Worm (Caenorhabditis elegans) whole organism, L3 larva: ENCODE measurements around the gene coq-2.
A peak's percentile ranks its signal among the peaks of the same experiment; 100 is the strongest.

Source experiments
- R02D3.7 ChIP-seq: fragments of 150-350 bp; optimal IDR thresholded peaks from 2 replicates; lab custom pipeline; 2014; ENCODE audit warnings: missing biosample characterization, missing genetic modification characterization
- aly-2 ChIP-seq: fragments of 150-350 bp; optimal IDR thresholded peaks from 2 replicates; lab custom pipeline; 2014; ENCODE audit warnings: missing biosample characterization, missing genetic modification characterization
- ama-1 ChIP-seq: fragments of 150-350 bp; optimal IDR thresholded peaks from 2 replicates; lab custom pipeline; 2018
- ceh-16 ChIP-seq: sonication (generic microtip); optimal IDR thresholded peaks from 2 replicates; lab custom pipeline; 2017; ENCODE audit warnings: missing biosample characterization, missing genetic modification characterization
- ceh-28 ChIP-seq: fragments of 150-350 bp; optimal IDR thresholded peaks from 2 replicates; lab custom pipeline; 2014; ENCODE audit warnings: missing biosample characterization, missing genetic modification reagents, missing genetic modification characterization
- ceh-82 ChIP-seq: fragments of 150-350 bp; optimal IDR thresholded peaks from 2 replicates; lab custom pipeline; 2014; ENCODE audit warnings: missing biosample characterization, missing genetic modification characterization
- ceh-9 ChIP-seq: sonication (generic microtip); optimal IDR thresholded peaks from 2 replicates; lab custom pipeline; 2018; ENCODE audit warnings: missing biosample characterization, missing genetic modification characterization
- egl-27 ChIP-seq: sonication (generic microtip); optimal IDR thresholded peaks from 4 replicates; lab custom pipeline; 2017; ENCODE audit warnings: missing biosample characterization, missing genetic modification reagents, missing genetic modification characterization
- egl-5 ChIP-seq: fragments of 150-350 bp; optimal IDR thresholded peaks from 2 replicates; lab custom pipeline; 2017; ENCODE audit warnings: missing biosample characterization, missing genetic modification reagents, missing genetic modification characterization, inconsistent platforms
- elt-1 ChIP-seq: fragments of 150-350 bp; optimal IDR thresholded peaks from 2 replicates; lab custom pipeline; 2014; ENCODE audit warnings: missing biosample characterization, missing genetic modification characterization
- elt-2 ChIP-seq: sonication (generic microtip); optimal IDR thresholded peaks from 2 replicates; lab custom pipeline; 2016; ENCODE audit warnings: missing genetic modification reagents, mild to moderate bottlenecking, missing genetic modification characterization, missing compliant biosample characterization
- elt-3 ChIP-seq, 3 experiments: fragments of 150-350 bp in 1 of 3; sonication (generic microtip) in 2 of 3; optimal IDR thresholded peaks; 2 replicates in 2 of 3; 4 replicates in 1 of 3; lab custom pipeline; 2014 to 2017; ENCODE audit warnings: missing biosample characterization in 3 of 3, missing genetic modification characterization in 3 of 3
- eor-1 ChIP-seq, 2 experiments: fragments of 150-350 bp; optimal IDR thresholded peaks; 2 replicates each; lab custom pipeline; 2014 to 2018; ENCODE audit warnings: missing biosample characterization in 2 of 2, missing genetic modification characterization in 2 of 2
- fkh-10 ChIP-seq: sonication (generic microtip); optimal IDR thresholded peaks from 2 replicates; lab custom pipeline; 2017; ENCODE audit warnings: missing biosample characterization, missing genetic modification reagents, missing genetic modification characterization
- fkh-2 ChIP-seq: fragments of 150-350 bp; optimal IDR thresholded peaks from 2 replicates; lab custom pipeline; 2014; ENCODE audit warnings: missing biosample characterization, missing genetic modification reagents, missing genetic modification characterization
- hmg-11 ChIP-seq: sonication (generic microtip); optimal IDR thresholded peaks from 2 replicates; lab custom pipeline; 2016; ENCODE audit warnings: missing genetic modification characterization, missing compliant biosample characterization
- lin-39 ChIP-seq: fragments of 150-350 bp; optimal IDR thresholded peaks from 2 replicates; lab custom pipeline; 2018; ENCODE audit warnings: missing biosample characterization, missing genetic modification reagents, missing genetic modification characterization
- lsy-12 ChIP-seq: sonication (generic microtip); optimal IDR thresholded peaks from 2 replicates; lab custom pipeline; 2016; ENCODE audit warnings: mild to moderate bottlenecking, missing genetic modification characterization, missing compliant biosample characterization
- mdl-1 ChIP-seq: fragments of 150-350 bp; optimal IDR thresholded peaks from 2 replicates; lab custom pipeline; 2014; ENCODE audit warnings: missing biosample characterization, missing genetic modification characterization
- mml-1 ChIP-seq: fragments of 150-350 bp; sonication (generic microtip); optimal IDR thresholded peaks from 3 replicates; lab custom pipeline; 2014; ENCODE audit warnings: missing biosample characterization, missing genetic modification characterization
- nfya-1 ChIP-seq: sonication (generic microtip); optimal IDR thresholded peaks from 2 replicates; lab custom pipeline; 2017; ENCODE audit warnings: missing genetic modification characterization, mild to moderate bottlenecking, missing compliant biosample characterization, antibody characterized with exemption, moderate library complexity; ENCODE audit not compliant: insufficient read depth
- nhr-11 ChIP-seq: fragments of 150-350 bp; optimal IDR thresholded peaks from 2 replicates; lab custom pipeline; 2014; ENCODE audit warnings: missing biosample characterization, missing genetic modification characterization
- nhr-12 ChIP-seq: fragments of 150-350 bp; optimal IDR thresholded peaks from 2 replicates; lab custom pipeline; 2014; ENCODE audit warnings: missing biosample characterization, missing genetic modification characterization
- nhr-23 ChIP-seq: fragments of 150-350 bp; optimal IDR thresholded peaks from 2 replicates; lab custom pipeline; 2014; ENCODE audit warnings: missing biosample characterization, missing genetic modification reagents, missing genetic modification characterization
- nhr-237 ChIP-seq: fragments of 150-350 bp; optimal IDR thresholded peaks from 2 replicates; lab custom pipeline; 2014; ENCODE audit warnings: missing biosample characterization, missing genetic modification characterization
- nhr-25 ChIP-seq: sonication (generic microtip); optimal IDR thresholded peaks from 2 replicates; lab custom pipeline; 2017; ENCODE audit warnings: missing biosample characterization, missing genetic modification characterization
- nhr-28 ChIP-seq: fragments of 150-350 bp; optimal IDR thresholded peaks from 2 replicates; lab custom pipeline; 2014; ENCODE audit warnings: missing biosample characterization, missing genetic modification characterization
- nhr-43 ChIP-seq: sonication (generic microtip); optimal IDR thresholded peaks from 2 replicates; lab custom pipeline; 2016; ENCODE audit warnings: mild to moderate bottlenecking, missing genetic modification characterization, missing compliant biosample characterization; ENCODE audit not compliant: poor library complexity, severe bottlenecking
- nhr-67 ChIP-seq: fragments of 150-350 bp; optimal IDR thresholded peaks from 2 replicates; lab custom pipeline; 2014; ENCODE audit warnings: missing biosample characterization, missing genetic modification characterization
- nhr-77 ChIP-seq: fragments of 150-350 bp; optimal IDR thresholded peaks from 2 replicates; lab custom pipeline; 2014; ENCODE audit warnings: missing biosample characterization, missing genetic modification characterization
- pha-4 ChIP-seq: fragments of 150-350 bp; optimal IDR thresholded peaks from 2 replicates; lab custom pipeline; 2014; ENCODE audit warnings: missing biosample characterization, missing genetic modification reagents, missing genetic modification characterization
- pqm-1 ChIP-seq: fragments of 150-350 bp; optimal IDR thresholded peaks from 2 replicates; lab custom pipeline; 2017; ENCODE audit warnings: missing biosample characterization, missing genetic modification characterization, inconsistent platforms
- sea-2 ChIP-seq: fragments of 150-350 bp; sonication (generic microtip); optimal IDR thresholded peaks from 4 replicates; lab custom pipeline; 2014; ENCODE audit warnings: missing biosample characterization, missing genetic modification reagents, missing genetic modification characterization
- snpc-4 ChIP-seq: fragments of 150-350 bp; optimal IDR thresholded peaks from 2 replicates; lab custom pipeline; 2014; ENCODE audit warnings: missing biosample characterization, missing genetic modification characterization
- unc-39 ChIP-seq: sonication (generic microtip); optimal IDR thresholded peaks from 4 replicates; lab custom pipeline; 2017; ENCODE audit warnings: missing biosample characterization, missing genetic modification characterization
- ztf-11 ChIP-seq: fragments of 150-350 bp; optimal IDR thresholded peaks from 2 replicates; lab custom pipeline; 2014; ENCODE audit warnings: missing biosample characterization, missing genetic modification characterization
- ztf-4 ChIP-seq: fragments of 150-350 bp; optimal IDR thresholded peaks from 2 replicates; lab custom pipeline; 2014; ENCODE audit warnings: missing biosample characterization, missing genetic modification characterization

Gene coq-2

DNA sequence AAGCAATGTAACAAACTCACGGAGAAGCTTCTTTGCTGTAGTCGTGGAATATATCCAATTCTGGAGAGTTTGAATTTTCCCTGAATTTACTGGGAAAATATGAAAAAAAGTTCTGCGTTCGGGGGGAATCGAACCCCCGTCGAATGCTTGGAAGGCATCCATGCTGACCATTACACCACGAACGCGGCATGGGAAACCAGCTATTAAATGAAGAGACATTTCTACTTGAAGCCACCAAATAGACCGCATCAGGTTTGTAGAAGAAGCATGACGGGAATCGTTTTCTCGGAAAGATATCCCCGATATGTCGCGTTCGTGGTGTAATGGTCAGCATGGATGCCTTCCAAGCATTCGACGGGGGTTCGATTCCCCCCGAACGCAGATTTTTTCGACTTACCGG lies 47.3 kb upstream of the coq-2 start (continued):
- TF ChIP-seq snpc-4 (tag; lab: Kevin White, UChicago) (no peak), elt-3 (tag; optimal IDR thresholded peaks at IDR 0.05; lab: Kevin White, UChicago) (no peak), nhr-77 (tag; lab: Kevin White, UChicago) (no peak), fkh-10 (GFP tag; lab: Kevin White, UChicago) (no peak)

DNA sequence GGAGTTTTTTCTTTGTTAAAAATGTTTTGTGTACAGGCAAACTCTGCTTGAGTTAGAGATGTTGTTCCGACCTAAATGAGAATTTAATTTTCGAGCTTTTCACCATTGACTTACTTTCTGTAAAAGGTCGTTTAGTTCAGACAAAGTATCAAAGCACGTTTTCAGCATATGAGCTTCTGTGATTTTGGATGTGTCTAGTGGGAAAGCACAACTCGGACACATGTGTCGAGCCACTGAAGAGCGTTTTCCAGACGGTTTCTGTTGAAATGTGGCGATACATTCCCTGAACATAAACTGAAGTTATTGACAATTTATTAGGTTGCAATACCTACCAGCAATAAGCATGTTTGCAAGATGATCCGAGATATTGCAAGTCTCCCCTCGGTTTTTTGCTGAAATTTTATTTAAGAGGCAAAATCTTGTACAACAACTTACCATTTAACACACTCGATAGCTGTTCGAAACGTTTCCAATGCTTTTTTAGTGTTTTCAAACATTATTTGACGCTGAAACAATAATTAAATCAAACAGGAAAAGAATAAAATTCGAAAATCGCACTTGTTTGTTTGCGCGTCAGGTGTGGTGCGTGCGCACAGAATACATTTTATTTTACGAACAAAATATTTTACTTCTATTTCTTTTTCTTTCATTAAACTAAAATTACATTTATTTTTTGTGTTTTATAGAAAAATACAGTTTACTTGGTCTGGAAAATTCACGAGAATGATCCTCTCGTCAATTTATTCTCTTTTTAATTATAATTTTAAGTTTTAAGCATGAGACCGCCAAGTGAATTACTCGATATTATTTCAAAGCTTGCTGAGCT lies 46.6 kb upstream of the coq-2 start, which contains the start of the genes brd-1 and K04C2.2:
Gene brd-1 (minus strand): TSS at position 506 of the 826 bp plus-strand sequence.
Gene K04C2.2 (plus strand): TSS at position 776 of the 826 bp plus-strand sequence.
- TF ChIP-seq ztf-11 (tag; lab: Kevin White, UChicago), result no peak
- TF ChIP-seq nhr-28 (tag; lab: Kevin White, UChicago), result no peak
- no peak for TF ChIP-seq mml-1 (tag; lab: Kevin White, UChicago)
- TF ChIP-seq elt-2, result no peak
- TF ChIP-seq ceh-28 (tag; lab: Kevin White, UChicago), result no peak
- TF ChIP-seq pqm-1, result no peak
- TF ChIP-seq nhr-23 (tag; lab: Kevin White, UChicago), result peak; percentile 11
- TF ChIP-seq R02D3.7 (tag; lab: Kevin White, UChicago), result no peak
- TF ChIP-seq nhr-11, result no peak
- TF ChIP-seq egl-5 (tag; lab: Kevin White, UChicago), result no peak
- no peak for TF ChIP-seq elt-1 (tag; lab: Kevin White, UChicago)
- TF ChIP-seq nhr-67 (tag; lab: Kevin White, UChicago), result no peak
- TF ChIP-seq hmg-11 (tag; lab: Kevin White, UChicago), result peak; percentile 21
- TF ChIP-seq nhr-77 (tag; lab: Kevin White, UChicago), result no peak
- no peak for TF ChIP-seq egl-27 (tag; lab: Kevin White, UChicago)
- TF ChIP-seq nhr-43 (tag; lab: Kevin White, UChicago), result no peak
- TF ChIP-seq ama-1 (lab: Kevin White, UChicago), result no peak
- no peak for TF ChIP-seq aly-2 (tag; lab: Kevin White, UChicago)
- TF ChIP-seq nhr-12 (tag; lab: Kevin White, UChicago), result no peak
- TF ChIP-seq ceh-16 (tag; lab: Kevin White, UChicago), result no peak
- no peak for TF ChIP-seq lsy-12 (tag; lab: Kevin White, UChicago)
- TF ChIP-seq lin-39 (tag; lab: Kevin White, UChicago), result no peak
- no peak for TF ChIP-seq snpc-4 (tag; lab: Kevin White, UChicago)
- no peak for TF ChIP-seq unc-39
- no peak for TF ChIP-seq ceh-82
- no peak for TF ChIP-seq sea-2 (GFP tag; lab: Kevin White, UChicago)
- no peak for TF ChIP-seq eor-1 (tag; optimal IDR thresholded peaks at IDR 0.05; lab: Kevin White, UChicago)
- no peak for TF ChIP-seq fkh-2
- TF ChIP-seq pha-4 (tag; lab: Kevin White, UChicago), result peak; percentile 35
- no peak for TF ChIP-seq mdl-1 (tag; lab: Kevin White, UChicago)
- peak; percentile 18 for TF ChIP-seq nfya-1 (tag; lab: Kevin White, UChicago)
- TF ChIP-seq elt-3 (tag; optimal IDR thresholded peaks at IDR 0.05; lab: Kevin White, UChicago), result no peak
- TF ChIP-seq nhr-237 (tag; lab: Kevin White, UChicago), result no peak

DNA sequence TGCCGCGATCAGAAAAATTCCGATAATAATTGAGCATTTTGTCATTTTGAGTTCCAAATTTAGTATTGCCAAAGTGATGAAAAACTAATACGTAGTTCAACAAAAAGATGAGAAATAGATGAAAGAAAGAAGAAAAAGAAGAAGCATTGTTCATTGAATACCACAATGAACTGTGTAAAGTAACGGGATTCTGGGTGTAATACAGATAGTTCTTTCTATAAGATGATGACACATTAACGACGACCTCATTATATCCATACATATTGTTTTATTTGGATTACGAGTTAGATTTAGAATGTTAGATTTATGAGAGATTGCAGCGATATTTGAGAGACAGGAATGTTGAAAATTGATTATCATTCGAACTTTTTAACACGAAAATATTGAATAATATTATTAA lies 44.2 kb upstream of the coq-2 start, which contains the start of gene K04C2.5:
Gene K04C2.5 (minus strand): TSS at position 101 of the 400 bp plus-strand sequence.
- TF ChIP-seq snpc-4 (tag; lab: Kevin White, UChicago), result no peak
- no peak for TF ChIP-seq egl-5 (tag; lab: Kevin White, UChicago)
- no peak for TF ChIP-seq ceh-9
- TF ChIP-seq nhr-28 (tag; lab: Kevin White, UChicago), result no peak
- no peak for TF ChIP-seq sea-2 (GFP tag; lab: Kevin White, UChicago)
- no peak for TF ChIP-seq lin-39 (tag; lab: Kevin White, UChicago)
- TF ChIP-seq ztf-4 (tag; lab: Kevin White, UChicago), result no peak
- no peak for TF ChIP-seq pqm-1
- no peak for TF ChIP-seq fkh-10 (GFP tag; lab: Kevin White, UChicago)
- TF ChIP-seq ceh-28 (tag; lab: Kevin White, UChicago), result no peak
- no peak for TF ChIP-seq fkh-2
- no peak for TF ChIP-seq ama-1 (lab: Kevin White, UChicago)
- TF ChIP-seq nhr-25 (tag; lab: Kevin White, UChicago), result no peak
